Fruit fly (Drosophila melanogaster) whole organism, embryonic: ENCODE measurements around the gene IleRS-m.
A peak's percentile ranks its signal among the peaks of the same experiment; 100 is the strongest.

Experiments used
- ATbp ChIP-seq: fragments of 200-800 bp; sonication (Bioruptor generic); optimal IDR thresholded peaks from 2 replicates; lab custom pipeline; 2017; ENCODE audit warnings: missing biosample characterization, mild to moderate bottlenecking, missing genetic modification characterization, missing genetic modification reagents
- CG10147 ChIP-seq: fragments of 200-800 bp; sonication (Bioruptor generic); optimal IDR thresholded peaks from 2 replicates; lab custom pipeline; 2019; ENCODE audit warnings: missing biosample characterization, mild to moderate bottlenecking, missing genetic modification characterization, moderate library complexity
- CG11456 ChIP-seq: fragments of 200-800 bp; sonication (Bioruptor generic); IDR thresholded peaks from 3 replicates; pipeline ENCODE4 v1.3.6; 2022; ENCODE audit warnings: missing biosample characterization, missing genetic modification characterization
- CG12219 ChIP-seq: fragments of 200-800 bp; sonication (Bioruptor generic); optimal IDR thresholded peaks from 3 replicates; lab custom pipeline; 2018; ENCODE audit warnings: missing biosample characterization, mild to moderate bottlenecking, missing genetic modification characterization
- CG12391 ChIP-seq: fragments of 200-800 bp; sonication (Bioruptor generic); optimal IDR thresholded peaks from 3 replicates; lab custom pipeline; 2018; ENCODE audit warnings: missing biosample characterization, mild to moderate bottlenecking, missing genetic modification characterization, moderate library complexity
- CG13287 ChIP-seq: fragments of 200-800 bp; sonication (Bioruptor generic); IDR thresholded peaks from 2 replicates; pipeline ENCODE4 v1.3.6; 2022; ENCODE audit warnings: missing biosample characterization, missing genetic modification characterization; ENCODE audit not compliant: partially characterized antibody
- CG13296 ChIP-seq: fragments of 200-800 bp; sonication (Bioruptor generic); optimal IDR thresholded peaks from 3 replicates; lab custom pipeline; 2018; ENCODE audit warnings: missing biosample characterization, mild to moderate bottlenecking, missing genetic modification characterization
- CG1647 ChIP-seq: fragments of 200-800 bp; sonication (Bioruptor generic); optimal IDR thresholded peaks from 3 replicates; lab custom pipeline; 2016; ENCODE audit warnings: missing biosample characterization, missing genetic modification characterization
- CG16779 ChIP-seq: fragments of 200-800 bp; sonication (Bioruptor generic); IDR thresholded peaks from 2 replicates; pipeline ENCODE4 v1.3.6; 2022; ENCODE audit warnings: missing biosample characterization, missing genetic modification characterization
- CG2116 ChIP-seq: fragments of 200-800 bp; sonication (Bioruptor generic); optimal IDR thresholded peaks from 3 replicates; lab custom pipeline; 2018; ENCODE audit warnings: missing biosample characterization, mild to moderate bottlenecking, missing genetic modification characterization
- CG30020 ChIP-seq: fragments of 200-800 bp; optimal IDR thresholded peaks from 2 replicates; lab custom pipeline; 2019; ENCODE audit warnings: missing biosample characterization, mild to moderate bottlenecking, missing genetic modification characterization, moderate library complexity
- CG31365 ChIP-seq: fragments of 200-800 bp; sonication (Bioruptor generic); optimal IDR thresholded peaks from 2 replicates; lab custom pipeline; 2018; ENCODE audit warnings: missing biosample characterization, mild to moderate bottlenecking, missing genetic modification characterization
- CG4404 ChIP-seq: fragments of 200-800 bp; sonication (Bioruptor generic); IDR thresholded peaks from 2 replicates; pipeline ENCODE4 v1.3.6; 2022; ENCODE audit warnings: missing biosample characterization, missing genetic modification characterization
- CG4424 ChIP-seq: fragments of 200-800 bp; sonication (Bioruptor generic); optimal IDR thresholded peaks from 3 replicates; lab custom pipeline; 2016; ENCODE audit warnings: missing biosample characterization, missing genetic modification characterization
- CG5245 ChIP-seq: fragments of 200-800 bp; sonication (Bioruptor generic); optimal IDR thresholded peaks from 3 replicates; lab custom pipeline; 2016; ENCODE audit warnings: missing biosample characterization, missing genetic modification characterization
- CG8478 ChIP-seq: fragments of >200 bp; optimal IDR thresholded peaks from 2 replicates; lab custom pipeline; 2018
- CG8924 ChIP-seq: fragments of 200-800 bp; optimal IDR thresholded peaks from 3 replicates; lab custom pipeline; 2019; ENCODE audit warnings: missing biosample characterization, mild to moderate bottlenecking, missing genetic modification characterization, moderate library complexity
- CG8944 ChIP-seq: fragments of 200-800 bp; sonication (Bioruptor generic); optimal IDR thresholded peaks from 3 replicates; lab custom pipeline; 2016; ENCODE audit warnings: missing biosample characterization, missing genetic modification characterization
- Doc3 ChIP-seq: fragments of 200-800 bp; sonication (Bioruptor generic); IDR thresholded peaks from 3 replicates; pipeline ENCODE4 v1.3.6; 2022; ENCODE audit warnings: missing biosample characterization, missing genetic modification characterization; ENCODE audit not compliant: partially characterized antibody
- Lhr ChIP-seq: fragments of 200-800 bp; sonication (Bioruptor generic); optimal IDR thresholded peaks from 3 replicates; lab custom pipeline; 2017; ENCODE audit warnings: mild to moderate bottlenecking, missing biosample characterization, missing genetic modification reagents, missing genetic modification characterization
- Lpt ChIP-seq: fragments of >200 bp; optimal IDR thresholded peaks from 2 replicates; lab custom pipeline; 2018; ENCODE audit warnings: missing biosample characterization, missing genetic modification characterization
- Mad ChIP-seq: fragments of 200-800 bp; sonication (Bioruptor generic); optimal IDR thresholded peaks from 2 replicates; lab custom pipeline; 2016; ENCODE audit warnings: missing biosample characterization, missing genetic modification characterization
- Myb ChIP-seq: fragments of 200-800 bp; sonication (Bioruptor generic); optimal IDR thresholded peaks from 2 replicates; lab custom pipeline; 2016; ENCODE audit warnings: missing biosample characterization, missing genetic modification characterization
- Optix ChIP-seq: fragments of 200-800 bp; sonication (Bioruptor generic); IDR thresholded peaks from 3 replicates; pipeline ENCODE4 v1.3.6; 2022; ENCODE audit warnings: missing biosample characterization, missing genetic modification characterization
- Six4 ChIP-seq: fragments of 200-800 bp; sonication (Bioruptor generic); optimal IDR thresholded peaks from 2 replicates; lab custom pipeline; 2016; ENCODE audit warnings: missing biosample characterization, missing genetic modification characterization
- YL-1 ChIP-seq: fragments of 200-800 bp; sonication (Bioruptor generic); optimal IDR thresholded peaks from 3 replicates; lab custom pipeline; 2017; ENCODE audit warnings: missing biosample characterization, mild to moderate bottlenecking, missing genetic modification characterization
- amos ChIP-seq: fragments of 200-800 bp; sonication (Bioruptor generic); IDR thresholded peaks from 2 replicates; pipeline ENCODE4 v1.3.6; 2022; ENCODE audit warnings: missing biosample characterization, missing genetic modification characterization; ENCODE audit not compliant: partially characterized antibody
- aop ChIP-seq: fragments of 200-800 bp; sonication (Bioruptor generic); IDR thresholded peaks from 2 replicates; pipeline ENCODE4 v1.3.6; 2022; ENCODE audit warnings: missing biosample characterization, missing genetic modification characterization
- btn ChIP-seq: fragments of 200-800 bp; sonication (Bioruptor generic); optimal IDR thresholded peaks from 2 replicates; lab custom pipeline; 2016; ENCODE audit warnings: missing biosample characterization, missing genetic modification characterization
- chm ChIP-seq: fragments of 200-800 bp; sonication (Bioruptor generic); IDR thresholded peaks from 2 replicates; pipeline ENCODE4 v1.3.6; 2022; ENCODE audit warnings: missing biosample characterization, missing genetic modification characterization
- ci ChIP-seq: fragments of 200-800 bp; sonication (Bioruptor generic); IDR thresholded peaks from 3 replicates; pipeline ENCODE4 v1.3.6; 2022; ENCODE audit warnings: missing biosample characterization, missing genetic modification characterization
- croc ChIP-seq: fragments of 200-800 bp; sonication (Bioruptor generic); conservative IDR thresholded peaks from 3 replicates; pipeline ENCODE4 v1.3.6; 2022; ENCODE audit warnings: missing biosample characterization, missing genetic modification characterization
- dmrt11E ChIP-seq: fragments of 200-800 bp; sonication (Bioruptor generic); optimal IDR thresholded peaks from 3 replicates; lab custom pipeline; 2018; ENCODE audit warnings: missing biosample characterization, mild to moderate bottlenecking, missing genetic modification characterization, moderate library complexity
- gcm ChIP-seq: fragments of 200-800 bp; sonication (Bioruptor generic); optimal IDR thresholded peaks from 2 replicates; lab custom pipeline; 2019; ENCODE audit warnings: missing biosample characterization, mild to moderate bottlenecking, missing genetic modification characterization, moderate library complexity
- gt ChIP-seq: fragments of 200-800 bp; sonication (Bioruptor generic); IDR thresholded peaks from 2 replicates; pipeline ENCODE4 v1.3.6; 2022; ENCODE audit warnings: missing biosample characterization, missing genetic modification characterization
- ham ChIP-seq: fragments of 200-800 bp; sonication (Bioruptor generic); IDR thresholded peaks from 2 replicates; pipeline ENCODE4 v1.3.6; 2022; ENCODE audit warnings: missing biosample characterization, missing genetic modification characterization
- hkb ChIP-seq, 2 experiments: fragments of 200-800 bp in 1 of 2; fragments of >200 bp in 1 of 2; sonication (Bioruptor generic) in 1 of 2; IDR thresholded peaks in 1 of 2; optimal IDR thresholded peaks in 1 of 2; 2 replicates each; pipeline versions ENCODE4 v1.3.6 to Lab custom; 2017 to 2022; ENCODE audit warnings: missing biosample characterization in 1 of 2, missing genetic modification characterization in 1 of 2
- kah ChIP-seq: fragments of 200-800 bp; sonication (Bioruptor generic); optimal IDR thresholded peaks from 2 replicates; lab custom pipeline; 2018; ENCODE audit warnings: missing biosample characterization, mild to moderate bottlenecking, missing genetic modification characterization
- lbe ChIP-seq: fragments of 200-800 bp; sonication (Bioruptor generic); optimal IDR thresholded peaks from 2 replicates; lab custom pipeline; 2016; ENCODE audit warnings: missing biosample characterization, mild to moderate bottlenecking, missing genetic modification characterization
- pfk ChIP-seq: fragments of 200-800 bp; sonication (Bioruptor generic); optimal IDR thresholded peaks from 2 replicates; lab custom pipeline; 2018; ENCODE audit warnings: missing biosample characterization, mild to moderate bottlenecking, missing genetic modification characterization, moderate library complexity
- pho ChIP-seq: fragments of 200-800 bp; sonication (Bioruptor generic); optimal IDR thresholded peaks from 2 replicates; lab custom pipeline; 2016; ENCODE audit warnings: missing biosample characterization, missing genetic modification characterization
- pnt ChIP-seq: fragments of 200-800 bp; sonication (Bioruptor generic); optimal IDR thresholded peaks from 3 replicates; lab custom pipeline; 2016; ENCODE audit warnings: missing biosample characterization, missing genetic modification characterization
- pum ChIP-seq: fragments of 200-800 bp; sonication (Bioruptor generic); optimal IDR thresholded peaks from 2 replicates; lab custom pipeline; 2016; ENCODE audit warnings: missing biosample characterization, missing genetic modification characterization
- ro ChIP-seq: fragments of 200-800 bp; sonication (Bioruptor generic); IDR thresholded peaks from 2 replicates; pipeline ENCODE4 v1.3.6; 2022; ENCODE audit warnings: missing biosample characterization, missing genetic modification characterization
- sc ChIP-seq, 3 experiments: fragments of >200 bp in 2 of 3; fragments of 200-800 bp in 1 of 3; sonication (Bioruptor generic) in 1 of 3; optimal IDR thresholded peaks; 2 replicates in 2 of 3; 3 replicates in 1 of 3; lab custom pipeline; 2017; ENCODE audit warnings: mild to moderate bottlenecking in 1 of 3, missing biosample characterization in 1 of 3, missing genetic modification characterization in 1 of 3, missing genetic modification reagents in 1 of 3
- sna ChIP-seq: fragments of 200-800 bp; sonication (Bioruptor generic); IDR thresholded peaks from 2 replicates; pipeline ENCODE4 v1.3.6; 2022; ENCODE audit warnings: missing biosample characterization, missing genetic modification characterization; ENCODE audit not compliant: partially characterized antibody
- sqz ChIP-seq: fragments of 200-800 bp; sonication (Bioruptor generic); optimal IDR thresholded peaks from 3 replicates; lab custom pipeline; 2018; ENCODE audit warnings: missing biosample characterization, mild to moderate bottlenecking, missing genetic modification characterization
- tll ChIP-seq, 2 experiments: fragments of 200-800 bp in 1 of 2; fragments of >200 bp in 1 of 2; sonication (Bioruptor generic) in 1 of 2; optimal IDR thresholded peaks; 2 replicates each; lab custom pipeline; 2017 to 2019; ENCODE audit warnings: missing biosample characterization in 2 of 2, missing genetic modification characterization in 2 of 2, mild to moderate bottlenecking in 1 of 2, moderate library complexity in 1 of 2
- tna ChIP-seq: fragments of 200-800 bp; sonication (Bioruptor generic); IDR thresholded peaks from 2 replicates; pipeline ENCODE4 v1.3.6; 2022; ENCODE audit warnings: missing biosample characterization, missing genetic modification characterization; ENCODE audit not compliant: partially characterized antibody
- tup ChIP-seq: fragments of 200-800 bp; sonication (Bioruptor generic); optimal IDR thresholded peaks from 2 replicates; lab custom pipeline; 2016; ENCODE audit warnings: missing biosample characterization, mild to moderate bottlenecking, missing genetic modification characterization, moderate library complexity

IleRS-m gene

DNA sequence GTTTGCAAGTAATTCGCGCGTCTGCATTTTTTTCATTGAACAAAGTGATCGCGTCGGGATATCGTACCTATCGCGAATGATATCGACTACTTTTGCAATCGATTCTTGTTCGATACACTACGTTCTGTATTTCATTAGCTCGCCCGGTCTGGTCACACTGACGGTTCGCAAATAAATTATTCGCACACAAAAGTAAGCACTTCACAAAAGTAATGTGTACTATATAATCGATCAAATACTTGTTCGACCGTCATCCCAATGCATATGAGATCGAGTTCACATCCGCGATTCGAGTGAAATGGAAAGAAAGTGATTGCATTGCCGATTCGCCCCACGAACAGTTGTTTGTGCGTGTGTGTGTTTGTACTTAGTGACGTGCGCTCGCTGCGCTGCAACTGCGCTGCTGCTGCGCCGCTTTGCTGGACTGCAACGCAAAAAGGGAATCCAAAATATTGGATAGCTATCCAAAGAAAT lies 9.7 kb upstream of the IleRS-m start, which contains the start of the genes CG5235 and ClC-c (continued):
- TF ChIP-seq CG8944 (GFP tag; lab: Kevin White, UChicago) (no peak), CG12219 (GFP tag; lab: Kevin White, UChicago) (no peak), tll (GFP tag; optimal IDR thresholded peaks at IDR 0.05; lab: Kevin White, UChicago) (no peak), gcm (GFP tag; lab: Kevin White, UChicago) (no peak), lbe (GFP tag; lab: Kevin White, UChicago) (peak; percentile 29), Myb (peak; percentile 38), Mad (GFP tag; lab: Kevin White, UChicago) (no peak), pnt (GFP tag; lab: Kevin White, UChicago) (no peak), sc (optimal IDR thresholded peaks at IDR 0.05; lab: Kevin White, UChicago) (no peak), sc (GFP tag; optimal IDR thresholded peaks at IDR 0.05; lab: Kevin White, UChicago) (no peak), YL-1 (GFP tag; lab: Kevin White, UChicago) (peak; percentile 84), amos (GFP tag; lab: Robert Waterston, UW) (peak; percentile 87), ATbp (GFP tag; lab: Kevin White, UChicago) (no peak), Optix (GFP tag; lab: Robert Waterston, UW) (no peak), CG13287 (GFP tag; lab: Robert Waterston, UW) (peak; percentile 88), pum (GFP tag; lab: Kevin White, UChicago) (no peak), CG4424 (no peak), aop (GFP tag; lab: Robert Waterston, UW) (no peak), tup (no peak), Doc3 (GFP tag; lab: Robert Waterston, UW) (peak; percentile 72), CG2116 (peak; percentile 52), chm (GFP tag; lab: Robert Waterston, UW) (no peak), btn (GFP tag; lab: Kevin White, UChicago) (no peak), tna (GFP tag; lab: Robert Waterston, UW) (peak; percentile 86), CG1647 (GFP tag; lab: Kevin White, UChicago) (no peak), gt (GFP tag; lab: Robert Waterston, UW) (no peak), ci (GFP tag; lab: Robert Waterston, UW) (peak; percentile 25; the same call in 1 of the 3 replicates), croc (GFP tag; lab: Robert Waterston, UW) (no peak), CG12391 (tag; lab: Kevin White, UChicago) (no peak), CG10147 (no peak), sna (GFP tag; lab: Robert Waterston, UW) (peak; percentile 74), CG8478 (lab: Kevin White, UChicago) (no peak), CG30020 (tag; lab: Kevin White, UChicago) (peak; percentile 1), sqz (GFP tag; lab: Kevin White, UChicago) (no peak), CG5245 (GFP tag; lab: Kevin White, UChicago) (no peak), Six4 (GFP tag; lab: Kevin White, UChicago) (no peak), ro (GFP tag; lab: Robert Waterston, UW) (no peak), kah (GFP tag; lab: Kevin White, UChicago) (no peak), Lpt (GFP tag; lab: Kevin White, UChicago) (no peak), CG16779 (GFP tag; lab: Robert Waterston, UW) (no peak), ham (no peak), CG31365 (tag; lab: Kevin White, UChicago) (no peak), CG8924 (tag; lab: Kevin White, UChicago) (peak; percentile 36), hkb (optimal IDR thresholded peaks at IDR 0.05; lab: Kevin White, UChicago) (no peak), hkb (GFP tag; IDR thresholded peaks at IDR 0.05; lab: Robert Waterston, UW) (no peak), CG13296 (no peak), CG4404 (GFP tag; lab: Robert Waterston, UW) (no peak), dmrt11E (tag; lab: Kevin White, UChicago) (no peak), Lhr (GFP tag; lab: Kevin White, UChicago) (peak; percentile 14), CG11456 (GFP tag; lab: Robert Waterston, UW) (no peak), pfk (no peak), pho (GFP tag; lab: Kevin White, UChicago) (no peak)
